Fruit fly (Drosophila melanogaster) whole organism: ENCODE results near the gene CG31636.

Experiments
- CG8478 ChIP-seq: fragments of >200 bp; optimal IDR thresholded peaks from 2 replicates; lab custom pipeline; 2018; ENCODE audit warnings: inconsistent platforms
- Dll ChIP-seq: fragments of >200 bp; optimal IDR thresholded peaks from 2 replicates; lab custom pipeline; 2017
- EcR ChIP-seq, 2 experiments: fragments of >200 bp; optimal IDR thresholded peaks; 2 replicates each; lab custom pipeline; 2017; ENCODE audit warnings: missing biosample characterization in 2 of 2, missing genetic modification characterization in 2 of 2, missing genetic modification reagents in 2 of 2
- psq ChIP-seq: fragments of >200 bp; optimal IDR thresholded peaks from 2 replicates; lab custom pipeline; 2017
- usp ChIP-seq: fragments of >200 bp; optimal IDR thresholded peaks from 2 replicates; lab custom pipeline; 2017; ENCODE audit warnings: missing biosample characterization, missing genetic modification characterization, mixed read lengths

DNA sequence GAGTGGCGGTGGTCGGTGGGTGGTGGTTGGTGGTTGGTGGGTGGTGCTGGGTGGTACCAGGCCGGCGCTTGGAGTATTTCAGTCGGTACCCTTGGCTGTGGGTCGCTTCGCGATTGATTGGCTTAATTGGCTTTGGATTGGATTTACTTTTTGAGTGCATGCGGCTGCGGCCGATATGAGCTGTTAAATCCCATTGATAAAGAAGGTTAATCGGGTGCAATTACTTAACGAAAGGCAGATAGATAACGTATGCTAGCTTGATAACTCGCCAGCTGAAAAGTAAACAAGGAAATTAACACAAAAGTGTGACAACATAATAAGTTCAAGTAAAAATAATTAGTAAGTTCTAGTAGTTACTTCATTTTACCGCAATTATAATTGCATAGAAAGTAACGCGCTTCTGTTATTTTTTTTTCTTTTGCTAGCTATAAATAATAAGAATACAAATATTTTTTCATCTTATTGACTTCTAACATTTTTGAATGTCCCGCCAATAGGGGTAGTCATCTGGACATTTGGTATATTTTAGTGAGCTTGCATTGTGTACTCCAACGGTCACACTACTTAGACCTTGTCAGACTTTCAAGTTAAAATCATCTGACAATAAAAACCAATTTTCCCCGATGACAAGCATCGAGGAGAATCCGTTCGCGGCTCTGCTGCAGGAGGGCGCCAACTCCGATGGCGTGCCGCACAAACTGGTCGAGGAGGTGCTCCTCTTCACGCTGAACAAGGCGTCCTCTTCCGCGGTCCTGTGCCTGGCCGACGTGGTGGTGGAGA is at the start of gene CG31636, which contains the start of gene Ube4A:
- TF ChIP-seq Dll (lab: Kevin White, UChicago) (no peak), psq (lab: Kevin White, UChicago) (no peak), CG8478 (lab: Kevin White, UChicago) (no peak), EcR (GFP tag; optimal IDR thresholded peaks at IDR 0.05; lab: Kevin White, UChicago) (no peak), usp (GFP tag; lab: Kevin White, UChicago) (no peak)
